Fruit fly (Drosophila melanogaster) whole organism, adult: Measurements from ENCODE around the gene Ent3.
A peak's percentile ranks its signal among the peaks of the same experiment; 100 is the strongest.

Experiments
- CG12768 ChIP-seq: fragments of 200-800 bp; sonication (Bioruptor generic); optimal IDR thresholded peaks from 2 replicates; lab custom pipeline; 2017; ENCODE audit warnings: missing biosample characterization, missing genetic modification characterization, mild to moderate bottlenecking, moderate library complexity, missing genetic modification reagents
- CG33017 ChIP-seq: fragments of 200-800 bp; sonication (Bioruptor generic); optimal IDR thresholded peaks from 2 replicates; lab custom pipeline; 2018; ENCODE audit warnings: missing biosample characterization, mild to moderate bottlenecking, missing genetic modification characterization, moderate library complexity
- CG7045 ChIP-seq: fragments of 200-800 bp; sonication (Bioruptor generic); optimal IDR thresholded peaks from 2 replicates; lab custom pipeline; 2017; ENCODE audit warnings: missing biosample characterization, mild to moderate bottlenecking, missing genetic modification characterization
- CG7101 ChIP-seq: fragments of 200-800 bp; sonication (Bioruptor generic); optimal IDR thresholded peaks from 2 replicates; lab custom pipeline; 2018; ENCODE audit warnings: missing biosample characterization, mild to moderate bottlenecking, missing genetic modification characterization, moderate library complexity
- Clk ChIP-seq: fragments of 200-800 bp; sonication (Bioruptor generic); optimal IDR thresholded peaks from 2 replicates; lab custom pipeline; 2017; ENCODE audit warnings: missing biosample characterization, missing genetic modification characterization
- Crg-1 ChIP-seq: fragments of 200-800 bp; sonication (Bioruptor generic); optimal IDR thresholded peaks from 2 replicates; lab custom pipeline; 2016; ENCODE audit warnings: missing biosample characterization, missing genetic modification characterization
- cnc ChIP-seq, 2 experiments: fragments of >200 bp; optimal IDR thresholded peaks; 2 replicates each; lab custom pipeline; 2017
- kay ChIP-seq: fragments of 200-800 bp; sonication (Bioruptor generic); peaks from one replicate; lab custom pipeline; 2016; ENCODE audit warnings: missing biosample characterization, missing genetic modification characterization, borderline replicate concordance
- ovo ChIP-seq: fragments of 200-800 bp; sonication (Bioruptor generic); optimal IDR thresholded peaks from 2 replicates; lab custom pipeline; 2016; ENCODE audit warnings: missing biosample characterization, missing genetic modification characterization

- TF ChIP-seq CG7101 (tag; lab: Kevin White, UChicago): peak; percentile 68
- no peak for TF ChIP-seq Clk
- TF ChIP-seq CG7045 (GFP tag; lab: Kevin White, UChicago): peak; percentile 46
- no peak for TF ChIP-seq kay (GFP tag; lab: Kevin White, UChicago)
- peak; percentile 75 for TF ChIP-seq CG33017 (tag; lab: Kevin White, UChicago)
- peak; percentile 42 for TF ChIP-seq CG12768 (GFP tag; lab: Kevin White, UChicago)
- TF ChIP-seq Crg-1: no peak
- no peak for TF ChIP-seq cnc (optimal IDR thresholded peaks at IDR 0.05; lab: Kevin White, UChicago)
- TF ChIP-seq ovo (GFP tag; lab: Kevin White, UChicago): no peak
Observed at dm6 chr3L:12806290-12806743, 47.1 kb upstream of the Ent3 start.
